Comparison of ENCODE assay signal across 2 worm cellular contexts in the genomic region with DNA sequence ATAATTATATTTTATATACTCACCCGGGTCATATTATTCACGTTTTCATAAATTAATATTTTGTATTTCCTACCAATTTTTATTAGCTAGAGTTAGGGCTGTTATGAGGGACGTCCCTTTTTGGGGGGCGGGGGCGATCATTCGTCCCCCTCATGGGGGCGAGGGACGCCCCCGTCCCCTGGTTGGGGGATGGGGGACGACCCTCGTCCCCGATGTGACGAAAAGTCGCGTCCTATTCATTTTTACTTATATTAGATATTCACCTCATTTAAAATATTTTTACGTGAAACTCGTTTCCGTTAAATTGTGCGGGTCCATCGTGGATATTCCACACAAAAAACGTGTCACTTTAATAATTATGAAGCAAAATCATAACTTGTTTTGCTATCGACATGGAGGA.
TF ChIP-seq lines count a peak whose summit lies in the region.

A gene (minus strand): TSS at position 240 of the 400 bp plus-strand sequence.

TF ChIP-seq in whole organism, L4 larva, 104 proteins besides CTCF, POLR2A, EP300 and RAD21:
- TF ChIP-seq set-16 (GFP tag; IDR thresholded peaks at IDR 0.05; lab: Robert Waterston, UW) (peak; percentile 78), snpc-4 (tag; optimal IDR thresholded peaks at IDR 0.05; lab: Kevin White, UChicago) (no peak), lin-38 (GFP tag; IDR thresholded peaks at IDR 0.05; lab: Robert Waterston, UW) (peak; percentile 31; the same call in 1 of the 2 replicates), Y105C5A.15 (GFP tag; IDR thresholded peaks at IDR 0.05; lab: Robert Waterston, UW) (0 out of 2 replicates have a peak, but pooled peaks have one; percentile 34), egl-43 (GFP tag; IDR thresholded peaks at IDR 0.05; lab: Robert Waterston, UW) (peak; percentile 44; the same call in 1 of the 2 replicates), pha-4 (GFP tag; IDR thresholded peaks at IDR 0.05; lab: Robert Waterston, UW) (peak; percentile 77; the same call in 1 of the 2 replicates), pha-4 (tag; optimal IDR thresholded peaks at IDR 0.05; lab: Kevin White, UChicago) (no peak), F26F4.8 (GFP tag; conservative IDR thresholded peaks at IDR 0.05; lab: Robert Waterston, UW) (no peak)

TF ChIP-seq in whole organism, young adult, 124 proteins besides CTCF, POLR2A, EP300 and RAD21:
- TF ChIP-seq cebp-2 (GFP tag; IDR thresholded peaks at IDR 0.05; lab: Robert Waterston, UW) (peak; percentile 93; the same call in 1 of the 2 replicates), ceh-58 (GFP tag; IDR thresholded peaks at IDR 0.05; lab: Robert Waterston, UW) (no peak), attf-6 (GFP tag; IDR thresholded peaks at IDR 0.05; lab: Robert Waterston, UW) (peak; percentile 72), F10E7.11 (tag; optimal IDR thresholded peaks at IDR 0.05; lab: Kevin White, UChicago) (peak; percentile 19), Y53G8AR.9 (GFP tag; conservative IDR thresholded peaks at IDR 0.05; lab: Robert Waterston, UW) (0 out of 2 replicates have a peak, but pooled peaks have one; percentile 46), Y56A3A.18 (GFP tag; IDR thresholded peaks at IDR 0.05; lab: Robert Waterston, UW) (no peak), egrh-3 (GFP tag; IDR thresholded peaks at IDR 0.05; lab: Robert Waterston, UW) (peak; percentile 77; the same call in 1 of the 2 replicates), B0336.3 (GFP tag; IDR thresholded peaks at IDR 0.05; lab: Robert Waterston, UW) (no peak), madf-6 (GFP tag; IDR thresholded peaks at IDR 0.05; lab: Robert Waterston, UW) (peak; percentile 42; the same call in 1 of the 2 replicates), snpc-4 (GFP tag; optimal IDR thresholded peaks at IDR 0.05; lab: Kevin White, UChicago) (no peak), snpc-4 (tag; optimal IDR thresholded peaks at IDR 0.05; lab: Kevin White, UChicago) (peak in 1 of 4 experiments; percentile 18), K12H6.12 (tag; optimal IDR thresholded peaks at IDR 0.05; lab: Kevin White, UChicago) (no peak), ztf-28 (GFP tag; IDR thresholded peaks at IDR 0.05; lab: Robert Waterston, UW) (no peak), aptf-3 (GFP tag; IDR thresholded peaks at IDR 0.05; lab: Robert Waterston, UW) (0 out of 2 replicates have a peak, but pooled peaks have one; percentile 63), sea-2 (GFP tag; IDR thresholded peaks at IDR 0.05; lab: Robert Waterston, UW) (no peak), zfh-2 (GFP tag; conservative IDR thresholded peaks at IDR 0.05; lab: Robert Waterston, UW) (peak; percentile 80), bed-2 (GFP tag; IDR thresholded peaks at IDR 0.05; lab: Robert Waterston, UW) (no peak), chd-7 (tag; optimal IDR thresholded peaks at IDR 0.05; lab: Kevin White, UChicago) (peak; percentile 34), let-526 (GFP tag; IDR thresholded peaks at IDR 0.05; lab: Robert Waterston, UW) (no peak), cebp-1 (GFP tag; IDR thresholded peaks at IDR 0.05; lab: Robert Waterston, UW) (no peak), cebp-1 (tag; optimal IDR thresholded peaks at IDR 0.05; lab: Kevin White, UChicago) (peak; percentile 25), pha-4 (tag; optimal IDR thresholded peaks at IDR 0.05; lab: Kevin White, UChicago) (no peak), T26A5.8 (tag; optimal IDR thresholded peaks at IDR 0.05; lab: Kevin White, UChicago) (no peak), sptf-2 (GFP tag; optimal IDR thresholded peaks at IDR 0.05; lab: Kevin White, UChicago) (no peak), somi-1 (GFP tag; optimal IDR thresholded peaks at IDR 0.05; lab: Kevin White, UChicago) (no peak), mcd-1 (GFP tag; IDR thresholded peaks at IDR 0.05; lab: Robert Waterston, UW) (no peak; the same call in 1 of the 2 replicates), pbrm-1 (GFP tag; IDR thresholded peaks at IDR 0.05; lab: Robert Waterston, UW) (peak; percentile 38; the same call in 1 of the 2 replicates), ekl-4 (GFP tag; IDR thresholded peaks at IDR 0.05; lab: Robert Waterston, UW) (peak; percentile 47; the same call in 1 of the 2 replicates), lag-1 (GFP tag; IDR thresholded peaks at IDR 0.05; lab: Robert Waterston, UW) (no peak), athp-1 (tag; optimal IDR thresholded peaks at IDR 0.05; lab: Kevin White, UChicago) (peak; percentile 72), madf-3 (GFP tag; IDR thresholded peaks at IDR 0.05; lab: Robert Waterston, UW) (0 out of 2 replicates have a peak, but pooled peaks have one; percentile 25)
